Worm (Caenorhabditis elegans) whole organism, L4 larva: ENCODE measurements around the gene C49F5.13.

ENCODE experiments used
- F10B5.3 ChIP-seq: sonication (generic microtip); optimal IDR thresholded peaks from 2 replicates; lab custom pipeline; 2016; ENCODE audit warnings: mild to moderate bottlenecking, missing genetic modification characterization, missing compliant biosample characterization
- F26F4.8 ChIP-seq: fragments of 200-800 bp; sonication (Bioruptor generic); conservative IDR thresholded peaks from 2 replicates; pipeline ENCODE4 v1.3.6; 2022; ENCODE audit warnings: missing genetic modification characterization, missing compliant biosample characterization
- F37D6.2 ChIP-seq: sonication (generic microtip); optimal IDR thresholded peaks from 2 replicates; lab custom pipeline; 2016; ENCODE audit warnings: mild to moderate bottlenecking, missing genetic modification characterization, missing compliant biosample characterization
- F49E8.2 ChIP-seq: sonication (generic microtip); optimal IDR thresholded peaks from 2 replicates; lab custom pipeline; 2016; ENCODE audit warnings: missing compliant biosample characterization, mild to moderate bottlenecking, missing genetic modification characterization, borderline replicate concordance
- R02D3.7 ChIP-seq: fragments of 150-350 bp; sonication (generic microtip); optimal IDR thresholded peaks from 3 replicates; lab custom pipeline; 2014; ENCODE audit warnings: missing biosample characterization, missing genetic modification characterization
- T20F7.1 ChIP-seq: fragments of 200-800 bp; sonication (Bioruptor generic); optimal IDR thresholded peaks from 2 replicates; lab custom pipeline; 2018; ENCODE audit warnings: mild to moderate bottlenecking, missing genetic modification characterization, missing compliant biosample characterization
- T26A8.4 ChIP-seq: fragments of 200-800 bp; sonication (Bioruptor generic); IDR thresholded peaks from 2 replicates; pipeline ENCODE4 v1.3.6; 2022; ENCODE audit warnings: missing genetic modification characterization, missing compliant biosample characterization
- Y105C5A.15 ChIP-seq: fragments of 200-800 bp; sonication (Bioruptor generic); IDR thresholded peaks from 2 replicates; pipeline ENCODE4 v1.3.6; 2022; ENCODE audit warnings: missing genetic modification characterization, missing compliant biosample characterization
- Y48G9A.11 ChIP-seq: fragments of 200-800 bp; sonication (Bioruptor generic); IDR thresholded peaks from 2 replicates; pipeline ENCODE4 v1.3.6; 2022; ENCODE audit warnings: missing genetic modification reagents, missing genetic modification characterization, missing compliant biosample characterization
- Y5F2A.4 ChIP-seq: fragments of 200-800 bp; sonication (Bioruptor generic); optimal IDR thresholded peaks from 2 replicates; lab custom pipeline; 2018; ENCODE audit warnings: mild to moderate bottlenecking, missing genetic modification characterization, missing compliant biosample characterization
- ZK337.2 ChIP-seq: fragments of 200-800 bp; sonication (Bioruptor generic); IDR thresholded peaks from 2 replicates; pipeline ENCODE4 v1.3.6; 2022; ENCODE audit warnings: missing genetic modification reagents, missing genetic modification characterization, missing compliant biosample characterization
- ZK546.5 ChIP-seq, 2 experiments: sonication (generic microtip); optimal IDR thresholded peaks; 2 replicates each; lab custom pipeline; 2017; ENCODE audit warnings: missing biosample characterization in 2 of 2, missing genetic modification characterization in 2 of 2
- aha-1 ChIP-seq: fragments of 150-350 bp; peaks from one replicate; lab custom pipeline; 2014; ENCODE audit warnings: missing biosample characterization, missing genetic modification characterization
- aly-2 ChIP-seq: sonication (generic microtip); optimal IDR thresholded peaks from 2 replicates; lab custom pipeline; 2018; ENCODE audit warnings: missing biosample characterization, missing genetic modification characterization
- ama-1 ChIP-seq: fragments of 150-350 bp; optimal IDR thresholded peaks from 2 replicates; lab custom pipeline; 2014; ENCODE audit warnings: inconsistent platforms, mixed read lengths
- ceh-32 ChIP-seq: sonication (generic microtip); optimal IDR thresholded peaks from 2 replicates; lab custom pipeline; 2016; ENCODE audit warnings: mild to moderate bottlenecking, missing genetic modification characterization, missing compliant biosample characterization; ENCODE audit not compliant: poor library complexity
- ceh-82 ChIP-seq: sonication (generic microtip); optimal IDR thresholded peaks from 2 replicates; lab custom pipeline; 2017; ENCODE audit warnings: missing biosample characterization, missing genetic modification characterization
- ces-1 ChIP-seq: fragments of 150-350 bp; sonication (generic microtip); optimal IDR thresholded peaks from 4 replicates; lab custom pipeline; 2014; ENCODE audit warnings: missing biosample characterization, missing genetic modification reagents, missing genetic modification characterization
- cey-2 ChIP-seq: sonication (generic microtip); optimal IDR thresholded peaks from 3 replicates; lab custom pipeline; 2017; ENCODE audit warnings: missing genetic modification characterization, mild to moderate bottlenecking, missing compliant biosample characterization, antibody characterized with exemption, borderline replicate concordance; ENCODE audit not compliant: insufficient read depth
- ctbp-1 ChIP-seq: fragments of 200-800 bp; sonication (Bioruptor generic); IDR thresholded peaks from 2 replicates; pipeline ENCODE4 v1.3.6; 2022; ENCODE audit warnings: missing genetic modification reagents, missing genetic modification characterization, missing compliant biosample characterization
- daf-12 ChIP-seq: fragments of 150-350 bp; optimal IDR thresholded peaks from 2 replicates; lab custom pipeline; 2014; ENCODE audit warnings: missing biosample characterization, missing genetic modification reagents, missing genetic modification characterization
- daf-16 ChIP-seq, 3 experiments: sonication (generic microtip); optimal IDR thresholded peaks; 2 replicates each; lab custom pipeline; 2016 to 2017; ENCODE audit warnings: missing genetic modification characterization in 3 of 3, missing genetic modification reagents in 3 of 3, mild to moderate bottlenecking in 2 of 3, missing compliant biosample characterization in 2 of 3, missing biosample characterization in 1 of 3, moderate library complexity in 1 of 3
- daf-8 ChIP-seq: fragments of 200-800 bp; sonication (Bioruptor generic); IDR thresholded peaks from 2 replicates; pipeline ENCODE4 v1.3.6; 2022; ENCODE audit warnings: missing genetic modification characterization, missing compliant biosample characterization
- egl-27 ChIP-seq: sonication (generic microtip); optimal IDR thresholded peaks from 3 replicates; lab custom pipeline; 2017; ENCODE audit warnings: missing biosample characterization, missing genetic modification reagents, missing genetic modification characterization
- egl-43 ChIP-seq: fragments of 200-800 bp; sonication (Bioruptor generic); IDR thresholded peaks from 2 replicates; pipeline ENCODE4 v1.3.6; 2022; ENCODE audit warnings: missing genetic modification reagents, missing genetic modification characterization, missing compliant biosample characterization
- fos-1 ChIP-seq: fragments of 150-350 bp; optimal IDR thresholded peaks from 2 replicates; lab custom pipeline; 2014; ENCODE audit warnings: missing biosample characterization, missing genetic modification characterization
- hif-1 ChIP-seq, 2 experiments: sonication (generic microtip); optimal IDR thresholded peaks; 2 replicates each; lab custom pipeline; 2016 to 2017; ENCODE audit warnings: missing compliant biosample characterization in 2 of 2, missing genetic modification characterization in 2 of 2, missing genetic modification reagents in 2 of 2, missing genotype in 2 of 2, mild to moderate bottlenecking in 1 of 2
- hlh-11 ChIP-seq: fragments of 200-800 bp; sonication (Bioruptor generic); optimal IDR thresholded peaks from 2 replicates; lab custom pipeline; 2018; ENCODE audit warnings: mild to moderate bottlenecking, missing genetic modification characterization, missing compliant biosample characterization
- hlh-30 ChIP-seq: sonication (generic microtip); optimal IDR thresholded peaks from 2 replicates; lab custom pipeline; 2017; ENCODE audit warnings: antibody characterized with exemption, mild to moderate bottlenecking, missing genetic modification characterization, missing compliant biosample characterization; ENCODE audit not compliant: insufficient read depth
- lin-13 ChIP-seq: fragments of 150-350 bp; optimal IDR thresholded peaks from 2 replicates; lab custom pipeline; 2014; ENCODE audit warnings: missing biosample characterization, missing genetic modification reagents, missing genetic modification characterization
- lin-15B ChIP-seq: fragments of 150-350 bp; sonication (generic microtip); optimal IDR thresholded peaks from 3 replicates; lab custom pipeline; 2014; ENCODE audit warnings: missing biosample characterization, missing genetic modification characterization
- lin-38 ChIP-seq: fragments of 200-800 bp; sonication (Bioruptor generic); IDR thresholded peaks from 2 replicates; pipeline ENCODE4 v1.3.6; 2022; ENCODE audit warnings: missing genetic modification reagents, missing genetic modification characterization, missing compliant biosample characterization
- lin-39 ChIP-seq: fragments of 150-350 bp; optimal IDR thresholded peaks from 2 replicates; lab custom pipeline; 2014; ENCODE audit warnings: missing biosample characterization, missing genetic modification reagents, missing genetic modification characterization
- lir-3 ChIP-seq: sonication (generic microtip); optimal IDR thresholded peaks from 2 replicates; lab custom pipeline; 2016; ENCODE audit warnings: mild to moderate bottlenecking, missing genetic modification characterization, missing compliant biosample characterization
- mep-1 ChIP-seq: fragments of 150-350 bp; sonication (generic microtip); optimal IDR thresholded peaks from 3 replicates; lab custom pipeline; 2014; ENCODE audit warnings: missing biosample characterization, missing genetic modification characterization
- mes-2 ChIP-seq: sonication (generic microtip); optimal IDR thresholded peaks from 2 replicates; lab custom pipeline; 2016; ENCODE audit warnings: missing genotype, mild to moderate bottlenecking, missing genetic modification characterization, missing compliant biosample characterization; ENCODE audit not compliant: poor library complexity, severe bottlenecking
- nhr-102 ChIP-seq: sonication (generic microtip); optimal IDR thresholded peaks from 2 replicates; lab custom pipeline; 2016; ENCODE audit warnings: mild to moderate bottlenecking, missing genetic modification characterization, moderate library complexity, missing compliant biosample characterization
- nhr-111 ChIP-seq: fragments of 200-800 bp; sonication (Bioruptor generic); optimal IDR thresholded peaks from 2 replicates; lab custom pipeline; 2018; ENCODE audit warnings: mild to moderate bottlenecking, missing genetic modification characterization, missing compliant biosample characterization
- nhr-28 ChIP-seq: fragments of 150-350 bp; optimal IDR thresholded peaks from 2 replicates; lab custom pipeline; 2014; ENCODE audit warnings: missing biosample characterization, missing genetic modification characterization
- nhr-42 ChIP-seq: fragments of 200-800 bp; sonication (Bioruptor generic); IDR thresholded peaks from 2 replicates; pipeline ENCODE4 v1.3.6; 2022; ENCODE audit warnings: missing genetic modification characterization, missing compliant biosample characterization
- nhr-76 ChIP-seq: fragments of 150-350 bp; optimal IDR thresholded peaks from 2 replicates; lab custom pipeline; 2014; ENCODE audit warnings: missing biosample characterization, missing genetic modification characterization
- nhr-77 ChIP-seq: fragments of 150-350 bp; optimal IDR thresholded peaks from 2 replicates; lab custom pipeline; 2014; ENCODE audit warnings: missing biosample characterization, missing genetic modification characterization
- pqm-1 ChIP-seq: sonication (generic microtip); optimal IDR thresholded peaks from 2 replicates; lab custom pipeline; 2017; ENCODE audit warnings: missing biosample characterization, missing genetic modification characterization
- saeg-2 ChIP-seq: fragments of 200-800 bp; sonication (Bioruptor generic); IDR thresholded peaks from 2 replicates; pipeline ENCODE4 v1.3.6; 2022; ENCODE audit warnings: missing genetic modification reagents, missing genetic modification characterization, missing compliant biosample characterization
- skn-1 ChIP-seq: fragments of 150-350 bp; optimal IDR thresholded peaks from 2 replicates; lab custom pipeline; 2014; ENCODE audit warnings: missing biosample characterization, missing genetic modification characterization
- snpc-4 ChIP-seq: fragments of 150-350 bp; optimal IDR thresholded peaks from 2 replicates; lab custom pipeline; 2014; ENCODE audit warnings: missing biosample characterization, missing genetic modification characterization
- spr-3 ChIP-seq: fragments of 200-800 bp; sonication (Bioruptor generic); optimal IDR thresholded peaks from 2 replicates; lab custom pipeline; 2018; ENCODE audit warnings: mild to moderate bottlenecking, missing genetic modification characterization, missing compliant biosample characterization
- tag-97 ChIP-seq: fragments of 200-800 bp; sonication (Bioruptor generic); IDR thresholded peaks from 2 replicates; pipeline ENCODE4 v1.3.6; 2022; ENCODE audit warnings: missing genetic modification characterization, missing compliant biosample characterization
- unc-39 ChIP-seq: sonication (generic microtip); optimal IDR thresholded peaks from 2 replicates; lab custom pipeline; 2017; ENCODE audit warnings: missing biosample characterization, missing genetic modification characterization
- vab-7 ChIP-seq: fragments of 200-800 bp; sonication (Bioruptor generic); IDR thresholded peaks from 2 replicates; pipeline ENCODE4 v1.3.6; 2022; ENCODE audit warnings: missing genetic modification reagents, missing genetic modification characterization, missing compliant biosample characterization
- zag-1 ChIP-seq: fragments of 150-350 bp; optimal IDR thresholded peaks from 2 replicates; lab custom pipeline; 2014; ENCODE audit warnings: missing biosample characterization, missing genetic modification characterization

Gene C49F5.13

ce11 chrX:11934933-11935332, 26.3 kb upstream of the C49F5.13 start (continued):
- TF ChIP-seq cey-2 = no peak
- TF ChIP-seq Y48G9A.11 (GFP tag; lab: Robert Waterston, UW) = peak; percentile 63; the same call in 1 of the 2 replicates
- TF ChIP-seq lin-15B (tag; lab: Kevin White, UChicago) = no peak
- TF ChIP-seq nhr-77 (tag; lab: Kevin White, UChicago) = peak; percentile 58
- no peak for TF ChIP-seq aly-2
- TF ChIP-seq saeg-2 (GFP tag; lab: Robert Waterston, UW) = no peak
- TF ChIP-seq nhr-42 = peak; percentile 86
- peak; percentile 61 for TF ChIP-seq F10B5.3 (tag; lab: Kevin White, UChicago)
- TF ChIP-seq T26A8.4 (GFP tag; lab: Robert Waterston, UW) = no peak
- TF ChIP-seq ZK546.5 (tag; optimal IDR thresholded peaks at IDR 0.05; lab: Kevin White, UChicago) = no peak
- TF ChIP-seq daf-12 (tag; lab: Kevin White, UChicago) = no peak
- peak; percentile 44 for TF ChIP-seq hlh-11 (tag; lab: Kevin White, UChicago)
- TF ChIP-seq lin-13 (GFP tag; lab: Kevin White, UChicago) = peak; percentile 27
- peak; percentile 71 for TF ChIP-seq lin-38 (GFP tag; lab: Robert Waterston, UW)
- TF ChIP-seq nhr-76 = no peak
- TF ChIP-seq nhr-28 (tag; lab: Kevin White, UChicago) = peak; percentile 12
- peak; percentile 58 for TF ChIP-seq spr-3
- TF ChIP-seq ces-1 (GFP tag; lab: Kevin White, UChicago) = no peak
- peak; percentile 82 for TF ChIP-seq F37D6.2
- TF ChIP-seq ctbp-1 (GFP tag; lab: Robert Waterston, UW) = peak; percentile 74
- no peak for TF ChIP-seq snpc-4 (tag; lab: Kevin White, UChicago)
- TF ChIP-seq F26F4.8 = peak; percentile 52; the same call in 1 of the 2 replicates
- no peak for TF ChIP-seq ama-1 (lab: Kevin White, UChicago)
- TF ChIP-seq vab-7 = peak; percentile 89
- TF ChIP-seq lin-39 (tag; lab: Kevin White, UChicago) = no peak
- peak; percentile 59 for TF ChIP-seq F49E8.2 (tag; lab: Kevin White, UChicago)
- no peak for TF ChIP-seq mep-1 (tag; lab: Kevin White, UChicago)
- TF ChIP-seq egl-27 (tag; lab: Kevin White, UChicago) = no peak
- 0 out of 2 replicates have a peak, but pooled peaks have one; percentile 60 for TF ChIP-seq daf-8
- peak; percentile 51; the same call in 1 of the 2 replicates for TF ChIP-seq Y105C5A.15 (GFP tag; lab: Robert Waterston, UW)
- no peak for TF ChIP-seq zag-1
- TF ChIP-seq unc-39 (tag; lab: Kevin White, UChicago) = no peak
- TF ChIP-seq tag-97 (GFP tag; lab: Robert Waterston, UW) = no peak
- TF ChIP-seq T20F7.1 (GFP tag; lab: Kevin White, UChicago) = no peak
- TF ChIP-seq egl-43 = peak; percentile 94
- peak; percentile 46 for TF ChIP-seq hlh-30 (tag; lab: Kevin White, UChicago)
- no peak for TF ChIP-seq skn-1 (tag; lab: Kevin White, UChicago)
- peak; percentile 43; the same call in 1 of the 2 replicates for TF ChIP-seq ZK337.2
- peak; percentile 55 to 85 for TF ChIP-seq daf-16 (GFP tag; optimal IDR thresholded peaks at IDR 0.05; lab: Kevin White, UChicago)
- peak; percentile 78 for TF ChIP-seq daf-16 (tag; optimal IDR thresholded peaks at IDR 0.05; lab: Kevin White, UChicago)
- peak; percentile 85 for TF ChIP-seq mes-2 (tag; lab: Kevin White, UChicago)
- peak; percentile 73 for TF ChIP-seq nhr-102 (tag; lab: Kevin White, UChicago)
- TF ChIP-seq ceh-82 (tag; lab: Kevin White, UChicago) = no peak
- TF ChIP-seq lir-3 (tag; lab: Kevin White, UChicago) = peak; percentile 27
- TF ChIP-seq aha-1 (tag; lab: Kevin White, UChicago) = peak; percentile 94
- no peak for TF ChIP-seq nhr-111
- no peak for TF ChIP-seq fos-1
- peak in 1 of 2 experiments; percentile 2 for TF ChIP-seq hif-1 (tag; optimal IDR thresholded peaks at IDR 0.05; lab: Kevin White, UChicago)
- TF ChIP-seq R02D3.7 (tag; lab: Kevin White, UChicago) = no peak
- TF ChIP-seq ceh-32 (tag; lab: Kevin White, UChicago) = no peak
- TF ChIP-seq pqm-1 = no peak
- TF ChIP-seq Y5F2A.4 (GFP tag; lab: Kevin White, UChicago) = peak; percentile 69
